Worm (Caenorhabditis elegans): ENCODE data around the gene rnr-2.

Gene rnr-2

ce11 chrIII:4102039-4102438 lies 7.3 kb upstream of the rnr-2 start:
- no peak for TF ChIP-seq sdz-38 (tag; optimal IDR thresholded peaks at IDR 0.05)
- no peak for TF ChIP-seq athp-1 (tag; optimal IDR thresholded peaks at IDR 0.05)
- TF ChIP-seq ztf-28 (GFP tag; IDR thresholded peaks at IDR 0.05), result no peak
- TF ChIP-seq rcor-1 (GFP tag; IDR thresholded peaks at IDR 0.05), result no peak
- no peak for TF ChIP-seq F57A8.1 (GFP tag; optimal IDR thresholded peaks at IDR 0.05)
- no peak for TF ChIP-seq efl-1 (GFP tag; optimal IDR thresholded peaks at IDR 0.05)
- TF ChIP-seq nfya-2 (GFP tag; IDR thresholded peaks at IDR 0.05), result no peak
- no peak for TF ChIP-seq C06A6.2 (GFP tag; conservative IDR thresholded peaks at IDR 0.05)
- TF ChIP-seq tbp1 (GFP tag; optimal IDR thresholded peaks at IDR 0.05), result no peak
- TF ChIP-seq D2030.7 (GFP tag; IDR thresholded peaks at IDR 0.05), result no peak
- TF ChIP-seq tlf-1 (GFP tag; optimal IDR thresholded peaks at IDR 0.05), result no peak

DNA sequence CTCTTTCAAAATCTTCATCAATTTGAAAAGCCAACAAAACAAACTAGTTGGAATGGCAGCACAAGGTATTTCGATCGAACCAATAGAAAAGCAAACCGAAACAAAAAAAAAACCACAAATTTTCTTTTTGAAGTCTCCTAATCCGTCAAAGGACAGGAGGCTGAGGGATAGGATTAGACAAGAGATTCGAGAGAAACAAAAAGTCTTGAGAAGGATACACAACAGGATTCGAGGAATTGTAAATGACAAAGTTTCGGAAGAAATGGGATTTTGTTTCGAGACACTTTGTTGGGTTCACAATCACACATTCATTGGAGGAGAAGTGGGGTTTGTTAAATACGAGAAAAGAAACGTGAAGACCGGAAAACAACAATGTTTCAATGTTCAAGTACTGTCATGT lies 6.3 kb upstream of the rnr-2 start:
- no peak for TF ChIP-seq attf-6 (GFP tag; IDR thresholded peaks at IDR 0.05)

DNA sequence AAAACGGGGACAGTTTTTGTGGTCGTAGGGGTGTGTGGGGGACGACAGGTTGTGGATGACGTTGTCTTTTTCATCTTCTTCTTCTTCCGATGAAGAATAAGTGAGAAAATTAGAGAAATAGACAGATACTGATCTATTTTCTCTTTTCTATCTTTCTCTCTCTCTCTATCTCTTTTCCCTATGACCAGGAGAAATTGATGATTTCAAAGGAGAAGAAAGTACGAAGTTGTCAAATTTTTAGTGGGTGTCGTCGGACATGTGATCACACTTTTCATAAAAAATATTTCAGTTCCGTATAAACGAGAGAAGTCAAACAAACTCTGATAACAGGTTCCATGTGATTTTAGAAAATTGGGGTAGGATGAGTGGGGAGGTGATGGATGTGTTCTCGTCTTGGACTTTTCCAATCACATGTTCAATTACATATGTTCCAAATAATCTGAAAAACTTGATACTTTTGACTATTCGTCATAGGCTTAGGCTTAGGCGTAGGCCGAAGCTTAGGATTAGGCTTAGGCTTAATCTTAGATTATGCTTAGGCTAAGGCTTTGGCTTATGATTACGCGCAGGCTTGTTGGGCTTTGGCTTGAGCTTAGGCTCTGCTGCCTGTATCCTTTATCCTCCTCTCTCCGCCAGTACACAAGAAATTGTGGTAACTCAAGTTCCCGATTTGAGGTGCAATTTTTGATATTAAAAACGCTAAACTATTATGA lies 5.3 kb upstream of the rnr-2 start:
- TF ChIP-seq attf-5 (GFP tag; optimal IDR thresholded peaks at IDR 0.05), result peak; percentile 43
- no peak for TF ChIP-seq F23B12.7 (tag; optimal IDR thresholded peaks at IDR 0.05; ENCODE audit: insufficient read depth)
- TF ChIP-seq ztf-18 (tag; optimal IDR thresholded peaks at IDR 0.05), result no peak
- no peak for TF ChIP-seq mxl-1 (tag; optimal IDR thresholded peaks at IDR 0.05)
- no peak for TF ChIP-seq nhr-179 (tag; optimal IDR thresholded peaks at IDR 0.05)
- TF ChIP-seq tbp1 (GFP tag; optimal IDR thresholded peaks at IDR 0.05), result peak; percentile 7
- TF ChIP-seq chd-7 (tag; optimal IDR thresholded peaks at IDR 0.05), result no peak
- no peak for TF ChIP-seq sdz-38 (tag; optimal IDR thresholded peaks at IDR 0.05)
- no peak for TF ChIP-seq dox-1 (GFP tag; IDR thresholded peaks at IDR 0.05)
- TF ChIP-seq ztf-26 (tag; optimal IDR thresholded peaks at IDR 0.05), result peak; percentile 78
- peak; percentile 12 for TF ChIP-seq die-1 (tag; optimal IDR thresholded peaks at IDR 0.05)
- peak; percentile 24; the same call in 1 of the 2 replicates for TF ChIP-seq C06A6.2 (GFP tag; conservative IDR thresholded peaks at IDR 0.05)
- TF ChIP-seq mcd-1 (GFP tag; IDR thresholded peaks at IDR 0.05), result no peak
- no peak for TF ChIP-seq F37B4.10 (GFP tag; IDR thresholded peaks at IDR 0.05)
- TF ChIP-seq cebp-1 (GFP tag; IDR thresholded peaks at IDR 0.05), result no peak
- TF ChIP-seq cebp-1 (tag; optimal IDR thresholded peaks at IDR 0.05), result peak; percentile 37
- TF ChIP-seq Y79H2A.3 (GFP tag; conservative IDR thresholded peaks at IDR 0.05), result 0 out of 2 replicates have a peak, but pooled peaks have one; percentile 13
- TF ChIP-seq nhr-27 (tag; optimal IDR thresholded peaks at IDR 0.05), result no peak
- 0 out of 2 replicates have a peak, but pooled peaks have one; percentile 45 for TF ChIP-seq nfyb-1 (GFP tag; IDR thresholded peaks at IDR 0.05)
- TF ChIP-seq ceh-40 (GFP tag; IDR thresholded peaks at IDR 0.05), result no peak
- no peak for TF ChIP-seq hsf-1 (GFP tag; IDR thresholded peaks at IDR 0.05)
- peak; percentile 55 for TF ChIP-seq lin-40 (tag; optimal IDR thresholded peaks at IDR 0.05)
- TF ChIP-seq ceh-79 (tag; optimal IDR thresholded peaks at IDR 0.05), result no peak
- no peak for TF ChIP-seq let-607 (tag; optimal IDR thresholded peaks at IDR 0.05)
- TF ChIP-seq Y56A3A.18 (GFP tag; IDR thresholded peaks at IDR 0.05), result no peak
- TF ChIP-seq ztf-6 (GFP tag; IDR thresholded peaks at IDR 0.05), result no peak
- no peak for TF ChIP-seq egrh-3 (GFP tag; IDR thresholded peaks at IDR 0.05)
- TF ChIP-seq snpc-3.4 (tag; optimal IDR thresholded peaks at IDR 0.05), result no peak
- TF ChIP-seq snpc-4 (GFP tag; optimal IDR thresholded peaks at IDR 0.05), result no peak
- TF ChIP-seq snpc-4 (tag; optimal IDR thresholded peaks at IDR 0.05), result no peak
- no peak for TF ChIP-seq ztf-25 (GFP tag; IDR thresholded peaks at IDR 0.05)
- TF ChIP-seq F49E8.2 (tag; optimal IDR thresholded peaks at IDR 0.05; ENCODE audit: insufficient read depth), result no peak
- peak; percentile 4 for TF ChIP-seq ZK185.1 (tag; optimal IDR thresholded peaks at IDR 0.05; ENCODE audit: poor library complexity, severe bottlenecking)
- TF ChIP-seq somi-1 (GFP tag; optimal IDR thresholded peaks at IDR 0.05), result peak; percentile 93
